Fruit fly (Drosophila melanogaster): Measurements from ENCODE around the gene Taf8.

DNA sequence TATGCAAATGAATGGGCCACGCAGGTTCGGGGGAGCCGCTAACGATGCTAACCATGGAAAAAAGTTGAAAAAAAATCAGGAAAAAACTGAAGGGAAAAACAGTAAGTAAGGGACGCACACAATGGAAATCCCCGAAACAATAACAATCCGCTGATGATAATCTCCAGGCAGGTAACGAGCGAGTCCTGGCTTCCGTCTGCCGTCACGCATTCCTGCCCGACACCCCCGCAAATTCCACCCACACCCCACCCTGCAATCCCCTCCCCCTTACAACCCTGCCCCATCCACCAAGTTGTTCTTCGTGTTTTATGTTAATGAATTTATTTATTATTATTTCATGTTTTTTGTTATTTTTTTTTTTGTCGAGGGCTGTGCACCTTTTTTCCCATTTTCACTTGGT is 49.6 kb downstream of the Taf8 start:
- no peak for TF ChIP-seq CG16779 (tag; optimal IDR thresholded peaks at IDR 0.05)
- no peak for TF ChIP-seq CG6854 (GFP tag; optimal IDR thresholded peaks at IDR 0.05)
- no peak for TF ChIP-seq Eip93F (GFP tag; optimal IDR thresholded peaks at IDR 0.05)
- no peak for TF ChIP-seq CG6808 (GFP tag; optimal IDR thresholded peaks at IDR 0.05)
